Fruit fly (Drosophila melanogaster) whole organism, embryonic: Measurements from ENCODE around the gene CG4301.
A peak's percentile ranks its signal among the peaks of the same experiment; 100 is the strongest.

Experiments used
- Atf6 ChIP-seq: fragments of 200-800 bp; sonication (Bioruptor generic); IDR thresholded peaks from 2 replicates; pipeline ENCODE4 v1.3.6; 2022; ENCODE audit warnings: missing biosample characterization, missing genetic modification characterization
- B-H2 ChIP-seq: fragments of 200-800 bp; sonication (Bioruptor generic); optimal IDR thresholded peaks from 2 replicates; lab custom pipeline; 2018; ENCODE audit warnings: missing biosample characterization, mild to moderate bottlenecking, missing genetic modification characterization
- CG12744 ChIP-seq: fragments of 200-800 bp; sonication (Bioruptor generic); optimal IDR thresholded peaks from 2 replicates; lab custom pipeline; 2016; ENCODE audit warnings: missing biosample characterization, missing genetic modification characterization
- CG13287 ChIP-seq: fragments of 200-800 bp; sonication (Bioruptor generic); IDR thresholded peaks from 2 replicates; pipeline ENCODE4 v1.3.6; 2022; ENCODE audit warnings: missing biosample characterization, missing genetic modification characterization; ENCODE audit not compliant: partially characterized antibody
- CG15073 ChIP-seq: fragments of 200-800 bp; sonication (Bioruptor generic); optimal IDR thresholded peaks from 2 replicates; lab custom pipeline; 2016; ENCODE audit warnings: missing biosample characterization, missing genetic modification characterization
- CG1529 ChIP-seq: fragments of 200-800 bp; sonication (Bioruptor generic); optimal IDR thresholded peaks from 3 replicates; lab custom pipeline; 2018; ENCODE audit warnings: missing biosample characterization, missing genetic modification characterization
- CG17829 ChIP-seq: fragments of 200-800 bp; optimal IDR thresholded peaks from 2 replicates; lab custom pipeline; 2019; ENCODE audit warnings: missing biosample characterization, mild to moderate bottlenecking, missing genetic modification characterization, moderate library complexity
- CG18262 ChIP-seq: fragments of 200-800 bp; optimal IDR thresholded peaks from 3 replicates; lab custom pipeline; 2019; ENCODE audit warnings: missing biosample characterization, mild to moderate bottlenecking, missing genetic modification characterization, moderate library complexity
- CG2199 ChIP-seq: fragments of 200-800 bp; sonication (Bioruptor generic); IDR thresholded peaks from 3 replicates; pipeline ENCODE4 v1.3.6; 2022; ENCODE audit warnings: missing biosample characterization, missing genetic modification characterization
- CG30020 ChIP-seq: fragments of 200-800 bp; optimal IDR thresholded peaks from 2 replicates; lab custom pipeline; 2019; ENCODE audit warnings: missing biosample characterization, mild to moderate bottlenecking, missing genetic modification characterization, moderate library complexity
- CG32767 ChIP-seq: fragments of 200-800 bp; sonication (Bioruptor generic); IDR thresholded peaks from 2 replicates; pipeline ENCODE4 v1.3.6; 2022; ENCODE audit warnings: missing biosample characterization, missing genetic modification characterization
- CG33213 ChIP-seq: fragments of 200-800 bp; sonication (Bioruptor generic); optimal IDR thresholded peaks from 3 replicates; lab custom pipeline; 2016; ENCODE audit warnings: missing biosample characterization, missing genetic modification characterization
- CG34224 ChIP-seq: fragments of 200-800 bp; sonication (Bioruptor generic); IDR thresholded peaks from 3 replicates; pipeline ENCODE4 v1.3.6; 2022; ENCODE audit warnings: missing biosample characterization, missing genetic modification characterization; ENCODE audit not compliant: partially characterized antibody
- CG34376 ChIP-seq: fragments of 200-800 bp; sonication (Bioruptor generic); optimal IDR thresholded peaks from 2 replicates; lab custom pipeline; 2018; ENCODE audit warnings: missing biosample characterization, mild to moderate bottlenecking, missing genetic modification characterization
- CG5180 ChIP-seq: fragments of 200-800 bp; sonication (Bioruptor generic); optimal IDR thresholded peaks from 3 replicates; lab custom pipeline; 2017; ENCODE audit warnings: missing biosample characterization, missing genetic modification characterization, mild to moderate bottlenecking, moderate library complexity, missing genetic modification reagents
- CG6254 ChIP-seq: fragments of 200-800 bp; sonication (Bioruptor generic); optimal IDR thresholded peaks from 3 replicates; lab custom pipeline; 2017; ENCODE audit warnings: mild to moderate bottlenecking, missing biosample characterization, missing genetic modification reagents, missing genetic modification characterization
- CG7271 ChIP-seq: fragments of 200-800 bp; sonication (Bioruptor generic); optimal IDR thresholded peaks from 2 replicates; lab custom pipeline; 2018; ENCODE audit warnings: missing biosample characterization, mild to moderate bottlenecking, missing genetic modification characterization, moderate library complexity
- CG8281 ChIP-seq: fragments of 200-800 bp; sonication (Bioruptor generic); optimal IDR thresholded peaks from 2 replicates; lab custom pipeline; 2018; ENCODE audit warnings: missing biosample characterization, mild to moderate bottlenecking, missing genetic modification characterization, moderate library complexity
- CG9876 ChIP-seq: fragments of 200-800 bp; sonication (Bioruptor generic); optimal IDR thresholded peaks from 2 replicates; lab custom pipeline; 2016; ENCODE audit warnings: missing biosample characterization, missing genetic modification characterization
- D ChIP-seq, 2 experiments: fragments of 200-800 bp in 1 of 2; fragments of >200 bp in 1 of 2; sonication (Bioruptor generic) in 1 of 2; optimal IDR thresholded peaks; 2 replicates in 1 of 2; 3 replicates in 1 of 2; lab custom pipeline; 2017; ENCODE audit warnings: mild to moderate bottlenecking in 1 of 2, missing biosample characterization in 1 of 2, missing genetic modification characterization in 1 of 2, missing genetic modification reagents in 1 of 2
- Deaf1 ChIP-seq: fragments of 200-800 bp; optimal IDR thresholded peaks from 3 replicates; lab custom pipeline; 2019; ENCODE audit warnings: missing biosample characterization, mild to moderate bottlenecking, missing genetic modification characterization, moderate library complexity
- Drgx ChIP-seq: fragments of 200-800 bp; sonication (Bioruptor generic); IDR thresholded peaks from 2 replicates; pipeline ENCODE4 v1.3.6; 2022; ENCODE audit warnings: missing biosample characterization, missing genetic modification characterization
- Med ChIP-seq: fragments of 200-800 bp; sonication (Bioruptor generic); peaks from one replicate; lab custom pipeline; 2016; ENCODE audit warnings: missing biosample characterization, missing genetic modification characterization, mild to moderate bottlenecking, inconsistent platforms, moderate library complexity
- Pdp1 ChIP-seq, 2 experiments: fragments of 200-800 bp; sonication (Bioruptor generic); optimal IDR thresholded peaks; 3 replicates each; lab custom pipeline; 2016; ENCODE audit warnings: missing biosample characterization in 2 of 2, missing genetic modification characterization in 2 of 2, mild to moderate bottlenecking in 1 of 2, moderate library complexity in 1 of 2
- abd-A ChIP-seq: fragments of 200-800 bp; sonication (Bioruptor generic); optimal IDR thresholded peaks from 3 replicates; lab custom pipeline; 2019; ENCODE audit warnings: missing biosample characterization, mild to moderate bottlenecking, missing genetic modification characterization, moderate library complexity
- cg ChIP-seq: fragments of 200-800 bp; sonication (Bioruptor generic); optimal IDR thresholded peaks from 3 replicates; lab custom pipeline; 2019; ENCODE audit warnings: missing biosample characterization, mild to moderate bottlenecking, missing genetic modification characterization, moderate library complexity
- chinmo ChIP-seq: fragments of 200-800 bp; sonication (Bioruptor generic); IDR thresholded peaks from 4 replicates; pipeline ENCODE4 v1.3.6; 2022; ENCODE audit warnings: missing biosample characterization, missing genetic modification characterization; ENCODE audit not compliant: partially characterized antibody
- da ChIP-seq: fragments of 200-800 bp; sonication (Bioruptor generic); optimal IDR thresholded peaks from 2 replicates; lab custom pipeline; 2016; ENCODE audit warnings: missing biosample characterization, missing genetic modification characterization
- ems ChIP-seq: fragments of 200-800 bp; sonication (Bioruptor generic); optimal IDR thresholded peaks from 3 replicates; lab custom pipeline; 2016; ENCODE audit warnings: missing biosample characterization, missing genetic modification characterization
- eve ChIP-seq, 2 experiments: fragments of >200 bp; optimal IDR thresholded peaks; 2 replicates each; lab custom pipeline; 2017; ENCODE audit warnings: missing biosample characterization in 2 of 2, missing genetic modification characterization in 2 of 2
- hbn ChIP-seq: fragments of 200-800 bp; sonication (Bioruptor generic); IDR thresholded peaks from 2 replicates; pipeline ENCODE4 v1.3.6; 2022; ENCODE audit warnings: missing biosample characterization, missing genetic modification characterization; ENCODE audit not compliant: partially characterized antibody
- lilli ChIP-seq: fragments of 200-800 bp; sonication (Bioruptor generic); optimal IDR thresholded peaks from 3 replicates; lab custom pipeline; 2016; ENCODE audit warnings: missing biosample characterization, missing genetic modification characterization
- nom ChIP-seq: fragments of 200-800 bp; sonication (Bioruptor generic); optimal IDR thresholded peaks from 2 replicates; lab custom pipeline; 2017; ENCODE audit warnings: missing biosample characterization, missing genetic modification characterization, mild to moderate bottlenecking, moderate library complexity, missing genetic modification reagents
- onecut ChIP-seq: fragments of 200-800 bp; sonication (Bioruptor generic); IDR thresholded peaks from 2 replicates; pipeline ENCODE4 v1.3.6; 2022; ENCODE audit warnings: missing biosample characterization, missing genetic modification characterization
- pros ChIP-seq: fragments of 200-800 bp; sonication (Bioruptor generic); optimal IDR thresholded peaks from 3 replicates; lab custom pipeline; 2019; ENCODE audit warnings: missing biosample characterization, mild to moderate bottlenecking, missing genetic modification characterization, moderate library complexity
- row ChIP-seq: fragments of 200-800 bp; sonication (Bioruptor generic); IDR thresholded peaks from 3 replicates; pipeline ENCODE4 v1.3.6; 2022; ENCODE audit warnings: missing biosample characterization, missing genetic modification characterization
- sens-2 ChIP-seq: fragments of 200-800 bp; sonication (Bioruptor generic); IDR thresholded peaks from 2 replicates; pipeline ENCODE4 v1.3.6; 2022; ENCODE audit warnings: missing biosample characterization, missing genetic modification characterization
- stc ChIP-seq: fragments of 200-800 bp; sonication (Bioruptor generic); IDR thresholded peaks from 2 replicates; pipeline ENCODE4 v1.3.6; 2022; ENCODE audit warnings: missing biosample characterization, missing genetic modification characterization
- unc-4 ChIP-seq: fragments of 200-800 bp; sonication (Bioruptor generic); IDR thresholded peaks from 2 replicates; pipeline ENCODE4 v1.3.6; 2022; ENCODE audit warnings: missing biosample characterization, missing genetic modification characterization; ENCODE audit not compliant: partially characterized antibody
- yki ChIP-seq: fragments of >200 bp; optimal IDR thresholded peaks from 3 replicates; lab custom pipeline; 2018

The CG4301 gene

DNA sequence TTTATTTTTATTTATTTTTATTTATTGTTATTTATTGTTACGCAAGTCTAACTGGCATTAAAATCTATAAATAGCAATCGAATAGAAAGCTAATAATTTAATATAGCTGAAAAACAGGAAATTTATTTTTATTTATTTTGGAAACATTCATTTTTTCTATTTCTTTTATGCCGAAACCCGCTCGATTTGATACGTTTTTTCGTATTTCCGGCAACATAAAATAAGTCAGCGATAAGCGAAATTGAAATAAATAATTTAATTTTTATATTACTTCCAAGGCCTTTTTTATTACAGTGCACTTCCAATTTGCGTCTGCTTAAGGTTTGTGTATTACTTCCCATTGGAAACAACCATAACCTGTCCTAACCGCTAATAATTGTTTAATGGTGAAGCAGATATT is 33.4 kb upstream of the CG4301 start (continued):
- TF ChIP-seq lilli (peak; percentile 13), Atf6 (GFP tag; lab: Robert Waterston, UW) (no peak), CG17829 (tag; lab: Kevin White, UChicago) (peak; percentile 21), CG33213 (GFP tag; lab: Kevin White, UChicago) (no peak), hbn (GFP tag; lab: Robert Waterston, UW) (no peak)

dm6 chrX:16372492-16373350 is 32.6 kb upstream of the CG4301 start, which contains the start of gene Fur2:
Gene Fur2 (plus strand): TSS chrX:16373086.
- TF ChIP-seq B-H2 (GFP tag; lab: Kevin White, UChicago) (peak; percentile 7), CG2199 (GFP tag; lab: Robert Waterston, UW) (0 out of 3 replicates have a peak, but pooled peaks have one; percentile 59), CG13287 (GFP tag; lab: Robert Waterston, UW) (0 out of 2 replicates have a peak, but pooled peaks have one; percentile 34), da (GFP tag; lab: Kevin White, UChicago) (no peak), D (optimal IDR thresholded peaks at IDR 0.05; lab: Kevin White, UChicago) (no peak), D (GFP tag; optimal IDR thresholded peaks at IDR 0.05; lab: Kevin White, UChicago) (no peak), CG9876 (GFP tag; lab: Kevin White, UChicago) (no peak), CG7271 (tag; lab: Kevin White, UChicago) (no peak), unc-4 (GFP tag; lab: Robert Waterston, UW) (0 out of 2 replicates have a peak, but pooled peaks have one; percentile 10), chinmo (GFP tag; lab: Robert Waterston, UW) (peak; percentile 87; the same call in 1 of the 4 replicates), Deaf1 (tag; lab: Kevin White, UChicago) (peak; percentile 79), ems (GFP tag; lab: Kevin White, UChicago) (no peak), cg (GFP tag; lab: Kevin White, UChicago) (peak; percentile 63), abd-A (tag; lab: Kevin White, UChicago) (peak; percentile 53), onecut (GFP tag; lab: Robert Waterston, UW) (peak; percentile 18; the same call in 1 of the 2 replicates), nom (GFP tag; lab: Kevin White, UChicago) (peak; percentile 49), CG34224 (GFP tag; lab: Robert Waterston, UW) (peak; percentile 35; the same call in 1 of the 3 replicates), CG34376 (GFP tag; lab: Kevin White, UChicago) (peak; percentile 27), Drgx (GFP tag; lab: Robert Waterston, UW) (peak; percentile 41; the same call in 1 of the 2 replicates), pros (GFP tag; lab: Kevin White, UChicago) (peak; percentile 50), CG15073 (GFP tag; lab: Kevin White, UChicago) (no peak), Pdp1 (GFP tag; optimal IDR thresholded peaks at IDR 0.05; lab: Kevin White, UChicago) (peak in 1 of 2 experiments; percentile 95), eve (GFP tag; optimal IDR thresholded peaks at IDR 0.05; lab: Kevin White, UChicago) (peak in 1 of 2 experiments; percentile 45), CG8281 (tag; lab: Kevin White, UChicago) (peak; percentile 52), CG5180 (peak; percentile 75), stc (GFP tag; lab: Robert Waterston, UW) (no peak), yki (lab: Kevin White, UChicago) (no peak)

- no peak for TF ChIP-seq CG18262 (tag; lab: Kevin White, UChicago)
- 0 out of 3 replicates have a peak, but pooled peaks have one; percentile 12 for TF ChIP-seq row (GFP tag; lab: Robert Waterston, UW)
- 0 out of 4 replicates have a peak, but pooled peaks have one; percentile 33 for TF ChIP-seq chinmo (GFP tag; lab: Robert Waterston, UW)
- 0 out of 2 replicates have a peak, but pooled peaks have one; percentile 27 for TF ChIP-seq CG32767 (GFP tag; lab: Robert Waterston, UW)
- TF ChIP-seq CG1529 (GFP tag; lab: Kevin White, UChicago) = no peak
- no peak for TF ChIP-seq sens-2 (GFP tag; lab: Robert Waterston, UW)
- peak; percentile 78; the same call in 1 of the 3 replicates for TF ChIP-seq CG2199 (GFP tag; lab: Robert Waterston, UW)
- TF ChIP-seq CG6254 (GFP tag; lab: Kevin White, UChicago) = no peak
- TF ChIP-seq CG12744 (GFP tag; lab: Kevin White, UChicago) = no peak
- peak; percentile 67 for TF ChIP-seq Drgx (GFP tag; lab: Robert Waterston, UW)
- peak; percentile 41 for TF ChIP-seq CG30020 (tag; lab: Kevin White, UChicago)
- no peak for TF ChIP-seq CG5180
- TF ChIP-seq Med (GFP tag; lab: Kevin White, UChicago) = peak; percentile 67
- TF ChIP-seq nom (GFP tag; lab: Kevin White, UChicago) = peak; percentile 52
Observed at dm6 chrX:16373541-16373940, 31.8 kb upstream of the CG4301 start.
